Fruit fly (Drosophila melanogaster) whole organism, embryonic: Measurements from ENCODE around the gene CG14431.

ENCODE experiments used
- Asciz ChIP-seq: fragments of 200-800 bp; sonication (Bioruptor generic); optimal IDR thresholded peaks from 2 replicates; lab custom pipeline; 2017; ENCODE audit warnings: missing biosample characterization, mild to moderate bottlenecking, missing genetic modification characterization, missing genetic modification reagents
- CG10543 ChIP-seq: fragments of 200-800 bp; sonication (Bioruptor generic); optimal IDR thresholded peaks from 3 replicates; lab custom pipeline; 2017; ENCODE audit warnings: missing biosample characterization, mild to moderate bottlenecking, missing genetic modification characterization, moderate library complexity
- CG14050 ChIP-seq: fragments of 200-800 bp; sonication (Bioruptor generic); IDR thresholded peaks from 3 replicates; pipeline ENCODE4 v1.3.6; 2022; ENCODE audit warnings: missing biosample characterization, missing genetic modification characterization
- CG1529 ChIP-seq: fragments of 200-800 bp; sonication (Bioruptor generic); optimal IDR thresholded peaks from 3 replicates; lab custom pipeline; 2018; ENCODE audit warnings: missing biosample characterization, missing genetic modification characterization
- CG15514 ChIP-seq: fragments of 200-800 bp; sonication (Bioruptor generic); optimal IDR thresholded peaks from 3 replicates; lab custom pipeline; 2017; ENCODE audit warnings: missing biosample characterization, missing genetic modification characterization, mild to moderate bottlenecking, moderate library complexity, missing genetic modification reagents
- CG1602 ChIP-seq: fragments of 200-800 bp; sonication (Bioruptor generic); optimal IDR thresholded peaks from 3 replicates; lab custom pipeline; 2016; ENCODE audit warnings: missing biosample characterization, missing genetic modification characterization
- CG1647 ChIP-seq: fragments of 200-800 bp; sonication (Bioruptor generic); optimal IDR thresholded peaks from 3 replicates; lab custom pipeline; 2016; ENCODE audit warnings: missing biosample characterization, missing genetic modification characterization
- CG17361 ChIP-seq: fragments of 200-800 bp; sonication (Bioruptor generic); IDR thresholded peaks from 3 replicates; pipeline ENCODE4 v1.3.6; 2022; ENCODE audit warnings: missing biosample characterization, missing genetic modification characterization
- CG2202 ChIP-seq: fragments of 200-800 bp; sonication (Bioruptor generic); optimal IDR thresholded peaks from 2 replicates; lab custom pipeline; 2018; ENCODE audit warnings: missing biosample characterization, mild to moderate bottlenecking, missing genetic modification characterization
- CG2712 ChIP-seq: fragments of 200-800 bp; optimal IDR thresholded peaks from 3 replicates; lab custom pipeline; 2019; ENCODE audit warnings: missing biosample characterization, mild to moderate bottlenecking, missing genetic modification characterization, moderate library complexity
- CG31388 ChIP-seq: fragments of 200-800 bp; sonication (Bioruptor generic); optimal IDR thresholded peaks from 2 replicates; lab custom pipeline; 2016; ENCODE audit warnings: missing biosample characterization, missing genetic modification characterization
- CG5180 ChIP-seq: fragments of 200-800 bp; sonication (Bioruptor generic); optimal IDR thresholded peaks from 3 replicates; lab custom pipeline; 2017; ENCODE audit warnings: missing biosample characterization, missing genetic modification characterization, mild to moderate bottlenecking, moderate library complexity, missing genetic modification reagents
- CG6175 ChIP-seq: fragments of 200-800 bp; sonication (Bioruptor generic); IDR thresholded peaks from 3 replicates; pipeline ENCODE4 v1.3.6; 2022; ENCODE audit warnings: missing biosample characterization, missing genetic modification characterization
- CG6854 ChIP-seq: fragments of 200-800 bp; sonication (Bioruptor generic); optimal IDR thresholded peaks from 3 replicates; lab custom pipeline; 2017; ENCODE audit warnings: missing biosample characterization, mild to moderate bottlenecking, missing genetic modification characterization
- CG7745 ChIP-seq: fragments of 200-800 bp; sonication (Bioruptor generic); optimal IDR thresholded peaks from 2 replicates; lab custom pipeline; 2018; ENCODE audit warnings: missing biosample characterization, mild to moderate bottlenecking, missing genetic modification characterization, moderate library complexity
- CG8089 ChIP-seq: fragments of 200-800 bp; sonication (Bioruptor generic); optimal IDR thresholded peaks from 3 replicates; lab custom pipeline; 2016; ENCODE audit warnings: missing biosample characterization, missing genetic modification characterization
- CG8765 ChIP-seq: fragments of 200-800 bp; sonication (Bioruptor generic); IDR thresholded peaks from 2 replicates; pipeline ENCODE4 v1.3.6; 2022; ENCODE audit warnings: missing biosample characterization, missing genetic modification characterization
- CG9727 ChIP-seq: fragments of 200-800 bp; sonication (Bioruptor generic); optimal IDR thresholded peaks from 3 replicates; lab custom pipeline; 2017; ENCODE audit warnings: missing biosample characterization, mild to moderate bottlenecking, missing genetic modification characterization
- CG9797 ChIP-seq: fragments of 200-800 bp; sonication (Bioruptor generic); optimal IDR thresholded peaks from 3 replicates; lab custom pipeline; 2018; ENCODE audit warnings: missing biosample characterization, mild to moderate bottlenecking, missing genetic modification characterization
- CTCF ChIP-seq: fragments of 200-800 bp; sonication (Bioruptor generic); optimal IDR thresholded peaks from 2 replicates; lab custom pipeline; 2017; ENCODE audit warnings: missing biosample characterization, mild to moderate bottlenecking, missing genetic modification characterization, moderate library complexity
- Chrac-16 ChIP-seq: fragments of 200-800 bp; sonication (Bioruptor generic); optimal IDR thresholded peaks from 3 replicates; lab custom pipeline; 2016; ENCODE audit warnings: missing biosample characterization, missing genetic modification characterization
- CoRest ChIP-seq: fragments of 200-800 bp; sonication (Bioruptor generic); optimal IDR thresholded peaks from 3 replicates; lab custom pipeline; 2018; ENCODE audit warnings: missing biosample characterization, mild to moderate bottlenecking, missing genetic modification characterization, moderate library complexity
- E2f2 ChIP-seq: fragments of 200-800 bp; sonication (Bioruptor generic); IDR thresholded peaks from 2 replicates; pipeline ENCODE4 v1.3.6; 2022; ENCODE audit warnings: missing biosample characterization, missing genetic modification characterization
- Eip74EF ChIP-seq, 2 experiments: fragments of 200-800 bp in 1 of 2; fragments of >200 bp in 1 of 2; sonication (Bioruptor generic) in 1 of 2; optimal IDR thresholded peaks; 2 replicates each; lab custom pipeline; 2017 to 2019; ENCODE audit warnings: missing biosample characterization in 2 of 2, missing genetic modification characterization in 2 of 2, mild to moderate bottlenecking in 1 of 2, moderate library complexity in 1 of 2
- Lhr ChIP-seq: fragments of 200-800 bp; sonication (Bioruptor generic); optimal IDR thresholded peaks from 3 replicates; lab custom pipeline; 2017; ENCODE audit warnings: mild to moderate bottlenecking, missing biosample characterization, missing genetic modification reagents, missing genetic modification characterization
- Lim3 ChIP-seq: fragments of 200-800 bp; sonication (Bioruptor generic); IDR thresholded peaks from 2 replicates; pipeline ENCODE4 v1.3.6; 2022; ENCODE audit warnings: missing biosample characterization, missing genetic modification characterization
- Max ChIP-seq: fragments of 200-800 bp; sonication (Bioruptor generic); optimal IDR thresholded peaks from 2 replicates; lab custom pipeline; 2016; ENCODE audit warnings: missing biosample characterization, mild to moderate bottlenecking, missing genetic modification characterization
- Mrtf ChIP-seq: fragments of 200-800 bp; sonication (Bioruptor generic); IDR thresholded peaks from 3 replicates; pipeline ENCODE4 v1.3.6; 2022; ENCODE audit warnings: missing biosample characterization, missing genetic modification characterization
- Myb ChIP-seq: fragments of 200-800 bp; sonication (Bioruptor generic); optimal IDR thresholded peaks from 2 replicates; lab custom pipeline; 2016; ENCODE audit warnings: missing biosample characterization, missing genetic modification characterization
- NfI ChIP-seq: fragments of 200-800 bp; sonication (Bioruptor generic); optimal IDR thresholded peaks from 3 replicates; lab custom pipeline; 2018; ENCODE audit warnings: missing biosample characterization, mild to moderate bottlenecking, missing genetic modification characterization, moderate library complexity
- Side ChIP-seq: fragments of 200-800 bp; sonication (Bioruptor generic); optimal IDR thresholded peaks from 2 replicates; lab custom pipeline; 2016; ENCODE audit warnings: missing biosample characterization, missing genetic modification characterization
- Trl ChIP-seq, 3 experiments: fragments of >200 bp in 2 of 3; fragments of 200-800 bp in 1 of 3; sonication (Bioruptor generic) in 1 of 3; optimal IDR thresholded peaks; 2 replicates in 1 of 3; 3 replicates in 2 of 3; lab custom pipeline; 2016 to 2017; ENCODE audit warnings: missing biosample characterization in 1 of 3, missing genetic modification characterization in 1 of 3
- Vsx1 ChIP-seq: fragments of 200-800 bp; sonication (Bioruptor generic); optimal IDR thresholded peaks from 2 replicates; lab custom pipeline; 2017; ENCODE audit warnings: missing biosample characterization, mild to moderate bottlenecking, missing genetic modification characterization, missing genetic modification reagents
- ara ChIP-seq: fragments of 200-800 bp; sonication (Bioruptor generic); IDR thresholded peaks from 2 replicates; pipeline ENCODE4 v1.3.6; 2022; ENCODE audit warnings: missing biosample characterization, missing genetic modification characterization
- bab2 ChIP-seq: fragments of 200-800 bp; sonication (Bioruptor generic); optimal IDR thresholded peaks from 2 replicates; lab custom pipeline; 2016; ENCODE audit warnings: missing biosample characterization, missing genetic modification characterization
- bowl ChIP-seq: fragments of 200-800 bp; sonication (Bioruptor generic); IDR thresholded peaks from 2 replicates; pipeline ENCODE4 v1.3.6; 2022; ENCODE audit warnings: missing biosample characterization, missing genetic modification characterization
- chn ChIP-seq: fragments of 200-800 bp; sonication (Bioruptor generic); optimal IDR thresholded peaks from 2 replicates; lab custom pipeline; 2016; ENCODE audit warnings: missing biosample characterization, missing genetic modification characterization
- ci ChIP-seq: fragments of 200-800 bp; sonication (Bioruptor generic); IDR thresholded peaks from 3 replicates; pipeline ENCODE4 v1.3.6; 2022; ENCODE audit warnings: missing biosample characterization, missing genetic modification characterization
- crp ChIP-seq, 2 experiments: fragments of 200-800 bp; sonication (Bioruptor generic); optimal IDR thresholded peaks; 2 replicates in 1 of 2; 3 replicates in 1 of 2; lab custom pipeline; 2017; ENCODE audit warnings: missing biosample characterization in 2 of 2, missing genetic modification characterization in 2 of 2, mild to moderate bottlenecking in 1 of 2, moderate library complexity in 1 of 2
- insv ChIP-seq, 2 experiments: fragments of 200-800 bp; sonication (Bioruptor generic); optimal IDR thresholded peaks; 3 replicates each; lab custom pipeline; 2016 to 2018; ENCODE audit warnings: missing biosample characterization in 2 of 2, missing genetic modification characterization in 2 of 2
- mam ChIP-seq: fragments of 200-800 bp; sonication (Bioruptor generic); optimal IDR thresholded peaks from 3 replicates; lab custom pipeline; 2016; ENCODE audit warnings: missing biosample characterization, missing genetic modification characterization
- mirr ChIP-seq: fragments of 200-800 bp; sonication (Bioruptor generic); optimal IDR thresholded peaks from 3 replicates; lab custom pipeline; 2018; ENCODE audit warnings: missing biosample characterization, mild to moderate bottlenecking, missing genetic modification characterization
- ranshi ChIP-seq: fragments of 200-800 bp; sonication (Bioruptor generic); IDR thresholded peaks from 2 replicates; pipeline ENCODE4 v1.3.6; 2022; ENCODE audit warnings: missing biosample characterization, missing genetic modification characterization
- ro ChIP-seq: fragments of 200-800 bp; sonication (Bioruptor generic); IDR thresholded peaks from 2 replicates; pipeline ENCODE4 v1.3.6; 2022; ENCODE audit warnings: missing biosample characterization, missing genetic modification characterization
- seq ChIP-seq: fragments of 200-800 bp; sonication (Bioruptor generic); IDR thresholded peaks from 2 replicates; pipeline ENCODE4 v1.3.6; 2022; ENCODE audit warnings: missing biosample characterization, missing genetic modification characterization
- sisA ChIP-seq: fragments of 200-800 bp; sonication (Bioruptor generic); IDR thresholded peaks from 2 replicates; pipeline ENCODE4 v1.3.6; 2022; ENCODE audit warnings: missing biosample characterization, missing genetic modification characterization
- wdn ChIP-seq: fragments of 200-800 bp; sonication (Bioruptor generic); IDR thresholded peaks from 2 replicates; pipeline ENCODE4 v1.3.6; 2022; ENCODE audit warnings: missing biosample characterization, missing genetic modification characterization
- wek ChIP-seq: fragments of 200-800 bp; sonication (Bioruptor generic); optimal IDR thresholded peaks from 3 replicates; lab custom pipeline; 2018; ENCODE audit warnings: missing biosample characterization, mild to moderate bottlenecking, missing genetic modification characterization, moderate library complexity
- zen ChIP-seq: fragments of 200-800 bp; sonication (Bioruptor generic); optimal IDR thresholded peaks from 3 replicates; lab custom pipeline; 2018; ENCODE audit warnings: missing biosample characterization, mild to moderate bottlenecking, missing genetic modification characterization, moderate library complexity
- zf30C ChIP-seq: fragments of 200-800 bp; sonication (Bioruptor generic); optimal IDR thresholded peaks from 3 replicates; lab custom pipeline; 2018; ENCODE audit warnings: missing biosample characterization, mild to moderate bottlenecking, missing genetic modification characterization
- zfh2 ChIP-seq: fragments of 200-800 bp; sonication (Bioruptor generic); optimal IDR thresholded peaks from 2 replicates; lab custom pipeline; 2016; ENCODE audit warnings: missing biosample characterization, missing genetic modification characterization

The CG14431 gene

DNA sequence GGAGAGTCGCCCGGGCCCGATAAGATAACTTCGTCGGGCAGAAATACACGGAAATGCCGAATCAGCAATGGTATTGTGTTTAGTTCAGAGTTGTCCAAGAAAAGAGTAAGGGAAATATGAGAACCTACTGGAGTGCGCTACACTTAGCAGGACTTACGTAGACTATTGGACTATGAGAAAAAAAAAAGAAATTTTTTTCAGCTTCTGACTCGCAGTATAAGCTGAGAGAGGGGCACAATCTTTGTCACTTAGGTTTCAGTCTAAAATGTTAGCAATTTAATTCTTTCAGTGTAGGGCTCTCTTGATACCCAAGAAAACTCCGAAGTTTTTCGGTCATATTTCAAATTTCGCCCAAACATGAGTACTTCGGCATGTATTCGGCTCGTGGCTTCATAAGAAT lies 85.7 kb downstream of the CG14431 start (continued):
- peak; percentile 38 for TF ChIP-seq CG6854 (GFP tag; lab: Kevin White, UChicago)
- peak; percentile 35; the same call in 1 of the 2 replicates for TF ChIP-seq ro (GFP tag; lab: Robert Waterston, UW)
- TF ChIP-seq CG1529 (GFP tag; lab: Kevin White, UChicago), result peak; percentile 44
- TF ChIP-seq CG7745 (tag; lab: Kevin White, UChicago), result no peak
- TF ChIP-seq mirr (GFP tag; lab: Kevin White, UChicago), result no peak
- peak; percentile 56 for TF ChIP-seq zen (tag; lab: Kevin White, UChicago)
- no peak for TF ChIP-seq insv (GFP tag; optimal IDR thresholded peaks at IDR 0.05; lab: Kevin White, UChicago)
- peak; percentile 66 for TF ChIP-seq zfh2 (GFP tag; lab: Kevin White, UChicago)
- peak; percentile 76 for TF ChIP-seq zf30C
- peak; percentile 23 for TF ChIP-seq Max
- TF ChIP-seq Chrac-16 (GFP tag; lab: Kevin White, UChicago), result peak; percentile 45
- peak; percentile 59 for TF ChIP-seq CG31388
- peak; percentile 55 for TF ChIP-seq CG2712
- peak; percentile 57 for TF ChIP-seq CG8089 (GFP tag; lab: Kevin White, UChicago)
- peak; percentile 76 for TF ChIP-seq sisA (GFP tag; lab: Robert Waterston, UW)
- peak; percentile 68; the same call in 2 of the 3 replicates for TF ChIP-seq Mrtf (GFP tag; lab: Robert Waterston, UW)
- TF ChIP-seq Asciz (GFP tag; lab: Kevin White, UChicago), result peak; percentile 27
- peak; percentile 75 for TF ChIP-seq CG17361
- TF ChIP-seq NfI (GFP tag; lab: Kevin White, UChicago), result peak; percentile 61
- no peak for TF ChIP-seq Vsx1 (GFP tag; lab: Kevin White, UChicago)
- peak; percentile 61 for TF ChIP-seq CG15514 (GFP tag; lab: Kevin White, UChicago)
- no peak for TF ChIP-seq crp (GFP tag; optimal IDR thresholded peaks at IDR 0.05; lab: Kevin White, UChicago)
- peak; percentile 73 for TF ChIP-seq CoRest (tag; lab: Kevin White, UChicago)
- TF ChIP-seq Lim3 (GFP tag; lab: Robert Waterston, UW), result 0 out of 2 replicates have a peak, but pooled peaks have one; percentile 37
- TF ChIP-seq CG9797, result no peak
- peak; percentile 71; the same call in 2 of the 3 replicates for TF ChIP-seq CG14050 (GFP tag; lab: Robert Waterston, UW)
- TF ChIP-seq CG1647 (GFP tag; lab: Kevin White, UChicago), result peak; percentile 44
- peak; percentile 76 for TF ChIP-seq wdn
- TF ChIP-seq ranshi, result peak; percentile 83
- TF ChIP-seq ara (GFP tag; lab: Robert Waterston, UW), result peak; percentile 71
- peak; percentile 47 for TF ChIP-seq bab2
- TF ChIP-seq Eip74EF (GFP tag; optimal IDR thresholded peaks at IDR 0.05; lab: Kevin White, UChicago), result peak in 1 of 2 experiments; percentile 24
- TF ChIP-seq CG2202 (tag; lab: Kevin White, UChicago), result no peak
- peak; percentile 59; the same call in 1 of the 2 replicates for TF ChIP-seq E2f2
- TF ChIP-seq Trl (optimal IDR thresholded peaks at IDR 0.05; lab: Kevin White, UChicago), result peak in 1 of 2 experiments; percentile 35
- peak; percentile 46 for TF ChIP-seq Trl (GFP tag; optimal IDR thresholded peaks at IDR 0.05; lab: Kevin White, UChicago)
- peak; percentile 56 for TF ChIP-seq CG1602 (GFP tag; lab: Kevin White, UChicago)
- no peak for TF ChIP-seq CG8765 (GFP tag; lab: Robert Waterston, UW)
- peak; percentile 76 for TF ChIP-seq seq (GFP tag; lab: Robert Waterston, UW)
- TF ChIP-seq ci (GFP tag; lab: Robert Waterston, UW), result peak; percentile 86
- peak; percentile 65 for TF ChIP-seq Side (GFP tag; lab: Kevin White, UChicago)
- TF ChIP-seq CG5180 (GFP tag; lab: Kevin White, UChicago), result peak; percentile 41
- TF ChIP-seq CG6175, result peak; percentile 62; the same call in 2 of the 3 replicates
- TF ChIP-seq CG10543, result peak; percentile 67
- peak; percentile 40 for TF ChIP-seq chn (GFP tag; lab: Kevin White, UChicago)
- peak; percentile 74 for TF ChIP-seq mam (GFP tag; lab: Kevin White, UChicago)
- TF ChIP-seq CTCF (GFP tag; lab: Kevin White, UChicago), result no peak
- peak; percentile 54; the same call in 1 of the 2 replicates for TF ChIP-seq bowl
- TF ChIP-seq CG9727 (GFP tag; lab: Kevin White, UChicago), result peak; percentile 67
- TF ChIP-seq Myb (GFP tag; lab: Kevin White, UChicago), result peak; percentile 56
- TF ChIP-seq Lhr (GFP tag; lab: Kevin White, UChicago), result peak; percentile 0
- no peak for TF ChIP-seq wek
